Fruit fly (Drosophila melanogaster) Kc167 (cell line): ENCODE results near the gene CG9662.
"Not testable (repeated sequence)": the region's sequence is repeated elsewhere in the genome, so short reads cannot be mapped to it uniquely, and the experiment has no call there.

ENCODE experiments used
- Myc ChIP-seq: fragments of >200 bp; optimal IDR thresholded peaks from 2 replicates; lab custom pipeline; 2017; ENCODE audit warnings: missing external identifiers
- Sin3A ChIP-seq: fragments of >200 bp; optimal IDR thresholded peaks from 2 replicates; lab custom pipeline; 2018; ENCODE audit warnings: missing external identifiers
- h ChIP-seq: fragments of >200 bp; optimal IDR thresholded peaks from 3 replicates; lab custom pipeline; 2018; ENCODE audit warnings: missing external identifiers
- insv ChIP-seq: fragments of >200 bp; optimal IDR thresholded peaks from 3 replicates; lab custom pipeline; 2018; ENCODE audit warnings: missing external identifiers
- psq ChIP-seq: fragments of >200 bp; optimal IDR thresholded peaks from 2 replicates; lab custom pipeline; 2017; ENCODE audit warnings: missing external identifiers
- ttk ChIP-seq: sonication (Bioruptor generic); optimal IDR thresholded peaks from 2 replicates; lab custom pipeline; 2017; ENCODE audit warnings: missing external identifiers

CG9662 gene

dm6 chr2L:3376684-3377086 is at the start of gene CG9662, which contains the start of gene Ptpa:
TSS of gene CG9662 (minus strand) at chr2L:3376737.
TSS of gene Ptpa (plus strand) at chr2L:3377002.
- TF ChIP-seq ttk (lab: Kevin White, UChicago) (no peak), h (lab: Kevin White, UChicago) (no peak), psq (no peak), Myc (lab: Kevin White, UChicago) (no peak), Sin3A (lab: Kevin White, UChicago) (no peak), insv (lab: Kevin White, UChicago) (no peak)

dm6 chr2L:3425947-3426346 is 49.4 kb upstream of the CG9662 start:
- TF ChIP-seq Sin3A (lab: Kevin White, UChicago) (no peak), Myc (lab: Kevin White, UChicago) (no peak), h (lab: Kevin White, UChicago) (no peak), ttk (lab: Kevin White, UChicago) (no peak), insv (lab: Kevin White, UChicago) (no peak), psq (no peak)

dm6 chr2L:3422753-3423152 is 46.2 kb upstream of the CG9662 start:
- TF ChIP-seq Sin3A (lab: Kevin White, UChicago) (no peak), Myc (lab: Kevin White, UChicago) (no peak), ttk (lab: Kevin White, UChicago) (no peak), insv (lab: Kevin White, UChicago) (no peak)

dm6 chr2L:3417613-3418012 is 41.1 kb upstream of the CG9662 start:
- no peak for TF ChIP-seq psq
- TF ChIP-seq Sin3A (lab: Kevin White, UChicago), result no peak
- TF ChIP-seq h (lab: Kevin White, UChicago), result no peak
- no peak for TF ChIP-seq insv (lab: Kevin White, UChicago)
- no peak for TF ChIP-seq ttk (lab: Kevin White, UChicago)
- TF ChIP-seq Myc (lab: Kevin White, UChicago), result no peak

dm6 chr2L:3416527-3417304 is 40.2 kb upstream of the CG9662 start, which contains the start of gene CG31952:
TSS of gene CG31952 (plus strand) at chr2L:3416693.
- no peak for TF ChIP-seq Sin3A (lab: Kevin White, UChicago)
- TF ChIP-seq Myc (lab: Kevin White, UChicago), result no peak
- no peak for TF ChIP-seq psq
- TF ChIP-seq h (lab: Kevin White, UChicago), result no peak
- TF ChIP-seq insv (lab: Kevin White, UChicago), result no peak
- TF ChIP-seq ttk (lab: Kevin White, UChicago), result no peak

dm6 chr2L:3410260-3410659 is 33.7 kb upstream of the CG9662 start, which contains the start of gene CG8840:
TSS of gene CG8840 (plus strand) at chr2L:3410560.
- no peak for TF ChIP-seq insv (lab: Kevin White, UChicago)
- TF ChIP-seq Myc (lab: Kevin White, UChicago), result no peak

dm6 chr2L:3407722-3408121 is 31.2 kb upstream of the CG9662 start:
- TF ChIP-seq h (lab: Kevin White, UChicago) (no peak), insv (lab: Kevin White, UChicago) (no peak), ttk (lab: Kevin White, UChicago) (no peak), Sin3A (lab: Kevin White, UChicago) (no peak), psq (no peak), Myc (lab: Kevin White, UChicago) (no peak)

dm6 chr2L:3397594-3398073 is 21.1 kb upstream of the CG9662 start, which contains the start of gene CG34175:
TSS of gene CG34175 (plus strand) at chr2L:3398023.
- TF ChIP-seq ttk (lab: Kevin White, UChicago), result no peak
- TF ChIP-seq h (lab: Kevin White, UChicago), result no peak
- TF ChIP-seq Myc (lab: Kevin White, UChicago), result no peak
- no peak for TF ChIP-seq insv (lab: Kevin White, UChicago)
- TF ChIP-seq Sin3A (lab: Kevin White, UChicago), result no peak
- no peak for TF ChIP-seq psq

dm6 chr2L:3388396-3388795 is 11.9 kb upstream of the CG9662 start, which contains the start of gene CG42460:
TSS of gene CG42460 (minus strand) at chr2L:3388496.
- not testable (repeated sequence) for TF ChIP-seq ttk, Myc, insv (lab: Kevin White, UChicago)

dm6 chr2L:3387643-3388042 is 11.1 kb upstream of the CG9662 start, which contains the start of gene Sfp23F:
TSS of gene Sfp23F (minus strand) at chr2L:3387743.
- TF ChIP-seq ttk (lab: Kevin White, UChicago) (no peak), insv (lab: Kevin White, UChicago) (no peak), Myc (lab: Kevin White, UChicago) (no peak), h (lab: Kevin White, UChicago) (no peak), psq (no peak), Sin3A (lab: Kevin White, UChicago) (no peak)

dm6 chr2L:3375611-3376010 is 926 bp downstream of the CG9662 start, which contains the start of gene CG15412:
TSS of gene CG15412 (minus strand) at chr2L:3375711.
- TF ChIP-seq ttk (lab: Kevin White, UChicago) (no peak), psq (no peak), Myc (lab: Kevin White, UChicago) (no peak), Sin3A (lab: Kevin White, UChicago) (no peak), h (lab: Kevin White, UChicago) (no peak), insv (lab: Kevin White, UChicago) (no peak)

- no peak for TF ChIP-seq Myc (lab: Kevin White, UChicago)
These were observed 3.3 kb downstream of the CG9662 start, which contains the start of gene GramD1B for dm6 chr2L:3373242-3373641. TSS of gene GramD1B (minus strand) at chr2L:3373372.
